Worm (Caenorhabditis elegans) whole organism, young adult: ENCODE data around the gene wht-7.

Experiments
- B0019.2 ChIP-seq: fragments of 200-800 bp; sonication (Bioruptor generic); conservative IDR thresholded peaks from 2 replicates; pipeline ENCODE4 v1.3.6; 2022; ENCODE audit warnings: missing genetic modification reagents, missing genetic modification characterization, missing compliant biosample characterization
- B0035.1 ChIP-seq: sonication (generic microtip); optimal IDR thresholded peaks from 2 replicates; lab custom pipeline; 2016; ENCODE audit warnings: missing genetic modification characterization, mild to moderate bottlenecking, missing compliant biosample characterization, missing genotype, missing genetic modification reagents
- ama-1 ChIP-seq, 3 experiments: fragments of 150-350 bp in 1 of 3; sonication (generic microtip) in 2 of 3; optimal IDR thresholded peaks; 2 replicates each; lab custom pipeline; 2014 to 2018; ENCODE audit warnings: missing biosample characterization in 2 of 3, missing genetic modification characterization in 2 of 3, missing genetic modification reagents in 2 of 3
- egl-18 ChIP-seq: fragments of 200-800 bp; sonication (Bioruptor generic); IDR thresholded peaks from 2 replicates; pipeline ENCODE4 v1.3.6; 2022; ENCODE audit warnings: missing genetic modification reagents, missing genetic modification characterization, missing compliant biosample characterization
- nfyb-1 ChIP-seq: fragments of 200-800 bp; sonication (Bioruptor generic); IDR thresholded peaks from 2 replicates; pipeline ENCODE4 v1.3.6; 2022; ENCODE audit warnings: missing genetic modification reagents, missing genetic modification characterization, missing compliant biosample characterization
- sdz-38 ChIP-seq: sonication (generic microtip); optimal IDR thresholded peaks from 2 replicates; lab custom pipeline; 2016; ENCODE audit warnings: missing genotype, missing genetic modification characterization, missing compliant biosample characterization
- snpc-4 ChIP-seq, 5 experiments: fragments of 150-350 bp in 1 of 5; sonication (generic microtip) in 4 of 5; optimal IDR thresholded peaks; 2 replicates each; lab custom pipeline; 2014 to 2018; ENCODE audit warnings: missing genetic modification characterization in 5 of 5, missing biosample characterization in 3 of 5, antibody characterized with exemption in 2 of 5, mild to moderate bottlenecking in 2 of 5, missing compliant biosample characterization in 2 of 5, missing genotype in 2 of 5, moderate library complexity in 2 of 5, missing genetic modification reagents in 1 of 5
- unc-62 ChIP-seq: fragments of 150-350 bp; optimal IDR thresholded peaks from 2 replicates; lab custom pipeline; 2014; ENCODE audit warnings: missing biosample characterization, missing genetic modification reagents, missing genetic modification characterization

DNA sequence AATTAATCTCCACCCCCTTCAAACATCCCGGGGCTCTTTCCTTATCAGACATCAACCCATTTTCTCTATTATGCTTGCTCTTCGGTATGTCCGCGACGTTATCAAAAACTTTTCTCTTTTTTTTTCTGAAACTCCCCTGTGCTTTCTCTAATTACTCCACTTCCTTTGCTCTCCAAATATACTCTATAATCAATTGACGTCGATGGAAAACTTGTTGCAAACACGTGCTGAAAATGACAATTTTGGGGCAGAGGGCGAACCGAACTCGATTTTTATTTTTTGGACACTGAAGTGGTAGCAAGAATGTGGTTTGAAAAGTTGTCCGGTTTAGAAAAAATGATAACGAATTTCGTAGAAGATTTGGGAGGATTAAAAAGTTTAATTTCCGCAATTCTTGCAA, 29.7 kb upstream of the wht-7 start:
- no peak for TF ChIP-seq sdz-38 (tag; lab: Kevin White, UChicago)
- TF ChIP-seq unc-62 (GFP tag; lab: Kevin White, UChicago), result no peak
- no peak for TF ChIP-seq egl-18 (GFP tag; lab: Robert Waterston, UW)
- TF ChIP-seq B0035.1 (tag; lab: Kevin White, UChicago), result no peak
- TF ChIP-seq ama-1 (optimal IDR thresholded peaks at IDR 0.05; lab: Kevin White, UChicago), result no peak
- no peak for TF ChIP-seq ama-1 (GFP tag; optimal IDR thresholded peaks at IDR 0.05; lab: Kevin White, UChicago)
- no peak for TF ChIP-seq nfyb-1 (GFP tag; lab: Robert Waterston, UW)
- TF ChIP-seq snpc-4 (GFP tag; optimal IDR thresholded peaks at IDR 0.05; lab: Kevin White, UChicago), result no peak
- TF ChIP-seq snpc-4 (tag; optimal IDR thresholded peaks at IDR 0.05; lab: Kevin White, UChicago), result peak in 1 of 4 experiments; percentile 28
- no peak for TF ChIP-seq B0019.2 (GFP tag; lab: Robert Waterston, UW)
